Fruit fly (Drosophila melanogaster): Measurements from ENCODE around the gene CG7772.

The CG7772 gene

DNA sequence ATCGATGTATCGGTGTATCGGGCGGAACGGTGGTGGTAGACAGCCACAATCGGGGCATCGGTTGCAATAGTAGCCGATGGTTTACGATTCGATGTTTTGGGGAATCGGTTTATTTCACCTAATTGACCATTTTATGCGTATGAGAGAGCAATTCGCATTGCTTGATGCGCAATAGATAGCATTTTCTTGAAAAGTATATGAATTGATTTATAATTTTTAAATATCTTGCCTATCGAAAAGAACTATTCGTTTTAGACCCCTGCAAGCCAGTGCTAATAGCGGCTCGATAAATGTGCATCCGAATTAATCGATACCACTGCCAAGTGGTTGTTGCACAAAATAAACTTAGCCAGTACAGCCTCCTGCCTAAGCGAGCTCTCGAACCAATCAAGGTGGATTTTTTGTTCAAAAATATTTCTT lies 19.8 kb downstream of the CG7772 start, which contains the start of gene mnb (continued):
- TF ChIP-seq CG33557 (GFP tag; optimal IDR thresholded peaks at IDR 0.05) (no peak), Atf6 (GFP tag; IDR thresholded peaks at IDR 0.05) (0 out of 2 replicates have a peak, but pooled peaks have one; percentile 23), tgo (GFP tag; IDR thresholded peaks at IDR 0.05) (no peak), CG12299 (tag; optimal IDR thresholded peaks at IDR 0.05) (no peak), CG12769 (tag; optimal IDR thresholded peaks at IDR 0.05) (no peak), gfzf (GFP tag; optimal IDR thresholded peaks at IDR 0.05) (peak; percentile 55), CG4404 (GFP tag; IDR thresholded peaks at IDR 0.05) (no peak), chinmo (GFP tag; IDR thresholded peaks at IDR 0.05; ENCODE audit: partially characterized antibody) (peak; percentile 94; the same call in 3 of the 4 replicates), CG17568 (GFP tag; optimal IDR thresholded peaks at IDR 0.05) (no peak), CG12236 (GFP tag; optimal IDR thresholded peaks at IDR 0.05) (no peak), lbe (GFP tag; optimal IDR thresholded peaks at IDR 0.05) (peak; percentile 13), jumu (GFP tag; optimal IDR thresholded peaks at IDR 0.05) (no peak), PHDP (tag; optimal IDR thresholded peaks at IDR 0.05) (no peak), gcm2 (GFP tag; optimal IDR thresholded peaks at IDR 0.05) (no peak), schlank (tag; optimal IDR thresholded peaks at IDR 0.05) (no peak), CG10959 (GFP tag; IDR thresholded peaks at IDR 0.05) (no peak), CG13775 (GFP tag; optimal IDR thresholded peaks at IDR 0.05) (no peak), HLH4C (GFP tag; IDR thresholded peaks at IDR 0.05; ENCODE audit: partially characterized antibody) (peak; percentile 99), slbo (GFP tag; IDR thresholded peaks at IDR 0.05) (peak; percentile 42), unc-4 (GFP tag; IDR thresholded peaks at IDR 0.05; ENCODE audit: partially characterized antibody) (peak; percentile 98), CG10431 (GFP tag; optimal IDR thresholded peaks at IDR 0.05) (no peak), oc (tag; optimal IDR thresholded peaks at IDR 0.05) (no peak), CG30403 (GFP tag; optimal IDR thresholded peaks at IDR 0.05) (peak; percentile 27), tin (GFP tag; optimal IDR thresholded peaks at IDR 0.05) (peak; percentile 2), CG11695 (GFP tag; IDR thresholded peaks at IDR 0.05) (no peak), trh (GFP tag; optimal IDR thresholded peaks at IDR 0.05) (no peak), CG4854 (GFP tag; optimal IDR thresholded peaks at IDR 0.05) (no peak), Fer2 (tag; optimal IDR thresholded peaks at IDR 0.05) (no peak), vnd (GFP tag; IDR thresholded peaks at IDR 0.05; ENCODE audit: partially characterized antibody) (peak; percentile 100), CG2120 (GFP tag; optimal IDR thresholded peaks at IDR 0.05) (peak; percentile 42), HLHmδ (GFP tag; optimal IDR thresholded peaks at IDR 0.05) (no peak), NK7.1 (GFP tag; optimal IDR thresholded peaks at IDR 0.05) (no peak), Abd-B (GFP tag; optimal IDR thresholded peaks at IDR 0.05) (peak; percentile 2), Med (GFP tag) (peak; percentile 80), CG31441 (GFP tag; IDR thresholded peaks at IDR 0.05) (no peak), mam (GFP tag; optimal IDR thresholded peaks at IDR 0.05) (peak; percentile 48), seq (GFP tag; IDR thresholded peaks at IDR 0.05) (no peak), CG8765 (GFP tag; IDR thresholded peaks at IDR 0.05) (no peak), Poxn (GFP tag; IDR thresholded peaks at IDR 0.05) (no peak), aop (GFP tag; IDR thresholded peaks at IDR 0.05) (no peak), BEAF-32 (GFP tag; optimal IDR thresholded peaks at IDR 0.05) (peak; percentile 99), lilli (GFP tag; optimal IDR thresholded peaks at IDR 0.05) (peak; percentile 57), CG1792 (GFP tag; optimal IDR thresholded peaks at IDR 0.05) (no peak), CG16815 (GFP tag; optimal IDR thresholded peaks at IDR 0.05) (no peak), CG17385 (GFP tag; optimal IDR thresholded peaks at IDR 0.05) (no peak), tap (tag; optimal IDR thresholded peaks at IDR 0.05) (no peak), Ada2b (GFP tag; IDR thresholded peaks at IDR 0.05) (no peak), CG18476 (GFP tag; optimal IDR thresholded peaks at IDR 0.05) (no peak), CG34224 (GFP tag; IDR thresholded peaks at IDR 0.05; ENCODE audit: partially characterized antibody) (peak; percentile 99), NfI (GFP tag; optimal IDR thresholded peaks at IDR 0.05) (no peak), CG11696 (GFP tag; IDR thresholded peaks at IDR 0.05) (no peak)

All from whole organism, embryonic.